Fruit fly (Drosophila melanogaster) whole organism, embryonic: ENCODE results near the gene Rbf.

Experiments
- Atf-2 ChIP-seq: fragments of 200-800 bp; sonication (Bioruptor generic); optimal IDR thresholded peaks from 2 replicates; lab custom pipeline; 2016; ENCODE audit warnings: missing biosample characterization, missing genetic modification characterization
- B-H2 ChIP-seq: fragments of 200-800 bp; sonication (Bioruptor generic); optimal IDR thresholded peaks from 2 replicates; lab custom pipeline; 2018; ENCODE audit warnings: missing biosample characterization, mild to moderate bottlenecking, missing genetic modification characterization
- C15 ChIP-seq: fragments of 200-800 bp; sonication (Bioruptor generic); IDR thresholded peaks from 3 replicates; pipeline ENCODE4 v1.3.6; 2022; ENCODE audit warnings: missing biosample characterization, missing genetic modification characterization
- CG12219 ChIP-seq: fragments of 200-800 bp; sonication (Bioruptor generic); optimal IDR thresholded peaks from 3 replicates; lab custom pipeline; 2018; ENCODE audit warnings: missing biosample characterization, mild to moderate bottlenecking, missing genetic modification characterization
- CG14014 ChIP-seq: fragments of 200-800 bp; sonication (Bioruptor generic); IDR thresholded peaks from 2 replicates; pipeline ENCODE4 v1.3.6; 2022; ENCODE audit warnings: missing biosample characterization, missing genetic modification characterization
- CG1529 ChIP-seq: fragments of 200-800 bp; sonication (Bioruptor generic); optimal IDR thresholded peaks from 3 replicates; lab custom pipeline; 2018; ENCODE audit warnings: missing biosample characterization, missing genetic modification characterization
- CG15601 ChIP-seq: fragments of 200-800 bp; sonication (Bioruptor generic); optimal IDR thresholded peaks from 3 replicates; lab custom pipeline; 2019; ENCODE audit warnings: missing biosample characterization, mild to moderate bottlenecking, missing genetic modification characterization, moderate library complexity
- CG16779 ChIP-seq: fragments of 200-800 bp; sonication (Bioruptor generic); IDR thresholded peaks from 2 replicates; pipeline ENCODE4 v1.3.6; 2022; ENCODE audit warnings: missing biosample characterization, missing genetic modification characterization
- CG16815 ChIP-seq: fragments of 200-800 bp; sonication (Bioruptor generic); optimal IDR thresholded peaks from 3 replicates; lab custom pipeline; 2017; ENCODE audit warnings: missing biosample characterization, mild to moderate bottlenecking, missing genetic modification characterization
- CG17385 ChIP-seq: fragments of 200-800 bp; sonication (Bioruptor generic); optimal IDR thresholded peaks from 3 replicates; lab custom pipeline; 2018; ENCODE audit warnings: missing biosample characterization, mild to moderate bottlenecking, missing genetic modification characterization
- CG32532 ChIP-seq: fragments of 200-800 bp; sonication (Bioruptor generic); IDR thresholded peaks from 2 replicates; pipeline ENCODE4 v1.3.6; 2022; ENCODE audit warnings: missing biosample characterization, missing genetic modification characterization
- CG4328 ChIP-seq: fragments of 200-800 bp; sonication (Bioruptor generic); optimal IDR thresholded peaks from 3 replicates; lab custom pipeline; 2017; ENCODE audit warnings: missing biosample characterization, missing genetic modification reagents, missing genetic modification characterization
- CG43689 ChIP-seq: fragments of 200-800 bp; sonication (Bioruptor generic); IDR thresholded peaks from 2 replicates; pipeline ENCODE4 v1.3.6; 2022; ENCODE audit warnings: missing biosample characterization, missing genetic modification characterization
- CG4404 ChIP-seq: fragments of 200-800 bp; sonication (Bioruptor generic); IDR thresholded peaks from 2 replicates; pipeline ENCODE4 v1.3.6; 2022; ENCODE audit warnings: missing biosample characterization, missing genetic modification characterization
- CG7786 ChIP-seq: fragments of 200-800 bp; sonication (Bioruptor generic); optimal IDR thresholded peaks from 2 replicates; lab custom pipeline; 2016; ENCODE audit warnings: missing biosample characterization, missing genetic modification characterization
- CG9817 ChIP-seq: fragments of 200-800 bp; sonication (Bioruptor generic); optimal IDR thresholded peaks from 2 replicates; lab custom pipeline; 2018; ENCODE audit warnings: missing biosample characterization, mild to moderate bottlenecking, missing genetic modification characterization, moderate library complexity
- Chrac-16 ChIP-seq: fragments of 200-800 bp; sonication (Bioruptor generic); optimal IDR thresholded peaks from 3 replicates; lab custom pipeline; 2016; ENCODE audit warnings: missing biosample characterization, missing genetic modification characterization
- Dek ChIP-seq: fragments of 200-800 bp; sonication (Bioruptor generic); optimal IDR thresholded peaks from 3 replicates; lab custom pipeline; 2019; ENCODE audit warnings: missing biosample characterization, mild to moderate bottlenecking, missing genetic modification characterization, moderate library complexity
- Drgx ChIP-seq: fragments of 200-800 bp; sonication (Bioruptor generic); IDR thresholded peaks from 2 replicates; pipeline ENCODE4 v1.3.6; 2022; ENCODE audit warnings: missing biosample characterization, missing genetic modification characterization
- Fer2 ChIP-seq: fragments of 200-800 bp; sonication (Bioruptor generic); optimal IDR thresholded peaks from 2 replicates; lab custom pipeline; 2018; ENCODE audit warnings: missing biosample characterization, mild to moderate bottlenecking, missing genetic modification characterization, moderate library complexity
- Hmr ChIP-seq: fragments of 200-800 bp; sonication (Bioruptor generic); optimal IDR thresholded peaks from 3 replicates; lab custom pipeline; 2017; ENCODE audit warnings: mild to moderate bottlenecking, missing biosample characterization, missing genetic modification reagents, missing genetic modification characterization
- Hr39 ChIP-seq: fragments of >200 bp; optimal IDR thresholded peaks from 2 replicates; lab custom pipeline; 2017
- Jarid2 ChIP-seq: fragments of 200-800 bp; sonication (Bioruptor generic); optimal IDR thresholded peaks from 3 replicates; lab custom pipeline; 2017; ENCODE audit warnings: mild to moderate bottlenecking, missing biosample characterization, missing genetic modification reagents, missing genetic modification characterization
- Lim3 ChIP-seq: fragments of 200-800 bp; sonication (Bioruptor generic); IDR thresholded peaks from 2 replicates; pipeline ENCODE4 v1.3.6; 2022; ENCODE audit warnings: missing biosample characterization, missing genetic modification characterization
- Max ChIP-seq: fragments of 200-800 bp; sonication (Bioruptor generic); optimal IDR thresholded peaks from 2 replicates; lab custom pipeline; 2016; ENCODE audit warnings: missing biosample characterization, mild to moderate bottlenecking, missing genetic modification characterization
- Mrtf ChIP-seq: fragments of 200-800 bp; sonication (Bioruptor generic); IDR thresholded peaks from 3 replicates; pipeline ENCODE4 v1.3.6; 2022; ENCODE audit warnings: missing biosample characterization, missing genetic modification characterization
- NC2α ChIP-seq: fragments of 200-800 bp; sonication (Bioruptor generic); optimal IDR thresholded peaks from 2 replicates; lab custom pipeline; 2016; ENCODE audit warnings: missing biosample characterization, missing genetic modification characterization
- Pdp1 ChIP-seq, 2 experiments: fragments of 200-800 bp; sonication (Bioruptor generic); optimal IDR thresholded peaks; 3 replicates each; lab custom pipeline; 2016; ENCODE audit warnings: missing biosample characterization in 2 of 2, missing genetic modification characterization in 2 of 2, mild to moderate bottlenecking in 1 of 2, moderate library complexity in 1 of 2
- Six4 ChIP-seq: fragments of 200-800 bp; sonication (Bioruptor generic); optimal IDR thresholded peaks from 2 replicates; lab custom pipeline; 2016; ENCODE audit warnings: missing biosample characterization, missing genetic modification characterization
- Xrp1 ChIP-seq: fragments of 200-800 bp; sonication (Bioruptor generic); IDR thresholded peaks from 2 replicates; pipeline ENCODE4 v1.3.6; 2022; ENCODE audit warnings: missing biosample characterization, missing genetic modification characterization
- ato ChIP-seq: fragments of 200-800 bp; sonication (Bioruptor generic); IDR thresholded peaks from 2 replicates; pipeline ENCODE4 v1.3.6; 2022; ENCODE audit warnings: missing biosample characterization, missing genetic modification characterization; ENCODE audit not compliant: partially characterized antibody
- chif ChIP-seq, 2 experiments: fragments of 200-800 bp; sonication (Bioruptor generic); optimal IDR thresholded peaks; 3 replicates each; lab custom pipeline; 2016; ENCODE audit warnings: missing biosample characterization in 2 of 2, missing genetic modification characterization in 2 of 2
- corto ChIP-seq: fragments of 200-800 bp; sonication (Bioruptor generic); optimal IDR thresholded peaks from 2 replicates; lab custom pipeline; 2016; ENCODE audit warnings: missing biosample characterization, mild to moderate bottlenecking, missing genetic modification characterization, moderate library complexity
- crp ChIP-seq, 2 experiments: fragments of 200-800 bp; sonication (Bioruptor generic); optimal IDR thresholded peaks; 2 replicates in 1 of 2; 3 replicates in 1 of 2; lab custom pipeline; 2017; ENCODE audit warnings: missing biosample characterization in 2 of 2, missing genetic modification characterization in 2 of 2, mild to moderate bottlenecking in 1 of 2, moderate library complexity in 1 of 2
- dpn ChIP-seq, 2 experiments: fragments of 200-800 bp; sonication (Bioruptor generic); optimal IDR thresholded peaks; 3 replicates each; lab custom pipeline; 2016; ENCODE audit warnings: missing biosample characterization in 2 of 2, missing genetic modification characterization in 2 of 2
- fru ChIP-seq: fragments of >200 bp; optimal IDR thresholded peaks from 2 replicates; lab custom pipeline; 2017
- gcm2 ChIP-seq: fragments of 200-800 bp; sonication (Bioruptor generic); optimal IDR thresholded peaks from 2 replicates; lab custom pipeline; 2016; ENCODE audit warnings: missing biosample characterization, missing genetic modification characterization
- grn ChIP-seq: fragments of 200-800 bp; sonication (Bioruptor generic); optimal IDR thresholded peaks from 3 replicates; lab custom pipeline; 2017; ENCODE audit warnings: missing biosample characterization, missing genetic modification characterization
- gsb-n ChIP-seq: fragments of 200-800 bp; sonication (Bioruptor generic); optimal IDR thresholded peaks from 3 replicates; lab custom pipeline; 2018; ENCODE audit warnings: missing biosample characterization, mild to moderate bottlenecking, missing genetic modification characterization
- hbn ChIP-seq: fragments of 200-800 bp; sonication (Bioruptor generic); IDR thresholded peaks from 2 replicates; pipeline ENCODE4 v1.3.6; 2022; ENCODE audit warnings: missing biosample characterization, missing genetic modification characterization; ENCODE audit not compliant: partially characterized antibody
- hth ChIP-seq: fragments of >200 bp; optimal IDR thresholded peaks from 2 replicates; lab custom pipeline; 2017; ENCODE audit warnings: inconsistent platforms
- jigr1 ChIP-seq: fragments of 200-800 bp; sonication (Bioruptor generic); IDR thresholded peaks from 3 replicates; pipeline ENCODE4 v1.3.6; 2022; ENCODE audit warnings: missing biosample characterization, missing genetic modification characterization
- nmo ChIP-seq: fragments of 200-800 bp; sonication (Bioruptor generic); optimal IDR thresholded peaks from 2 replicates; lab custom pipeline; 2018; ENCODE audit warnings: missing biosample characterization, mild to moderate bottlenecking, missing genetic modification characterization, moderate library complexity
- prd ChIP-seq, 3 experiments: fragments of >200 bp in 2 of 3; fragments of 200-800 bp in 1 of 3; sonication (Bioruptor generic) in 1 of 3; optimal IDR thresholded peaks in 2 of 3; IDR thresholded peaks in 1 of 3; 2 replicates in 2 of 3; 3 replicates in 1 of 3; pipeline versions ENCODE4 v1.3.6 to Lab custom; 2017 to 2022; ENCODE audit warnings: missing biosample characterization in 1 of 3, missing genetic modification characterization in 1 of 3
- pros ChIP-seq: fragments of 200-800 bp; sonication (Bioruptor generic); optimal IDR thresholded peaks from 3 replicates; lab custom pipeline; 2019; ENCODE audit warnings: missing biosample characterization, mild to moderate bottlenecking, missing genetic modification characterization, moderate library complexity
- seq ChIP-seq: fragments of 200-800 bp; sonication (Bioruptor generic); IDR thresholded peaks from 2 replicates; pipeline ENCODE4 v1.3.6; 2022; ENCODE audit warnings: missing biosample characterization, missing genetic modification characterization
- shn ChIP-seq: fragments of 200-800 bp; sonication (Bioruptor generic); optimal IDR thresholded peaks from 3 replicates; lab custom pipeline; 2016; ENCODE audit warnings: missing biosample characterization, missing genetic modification characterization
- sim ChIP-seq: fragments of 200-800 bp; sonication (Bioruptor generic); IDR thresholded peaks from 2 replicates; pipeline ENCODE4 v1.3.6; 2022; ENCODE audit warnings: missing biosample characterization, missing genetic modification characterization
- sima ChIP-seq: fragments of 200-800 bp; sonication (Bioruptor generic); optimal IDR thresholded peaks from 2 replicates; lab custom pipeline; 2016; ENCODE audit warnings: missing biosample characterization, missing genetic modification characterization
- ssp ChIP-seq: fragments of 200-800 bp; sonication (Bioruptor generic); IDR thresholded peaks from 2 replicates; pipeline ENCODE4 v1.3.6; 2022; ENCODE audit warnings: missing biosample characterization, missing genetic modification characterization
- twi ChIP-seq: fragments of 200-800 bp; optimal IDR thresholded peaks from 2 replicates; lab custom pipeline; 2019; ENCODE audit warnings: missing biosample characterization, mild to moderate bottlenecking, missing genetic modification characterization, moderate library complexity
- zf30C ChIP-seq: fragments of 200-800 bp; sonication (Bioruptor generic); optimal IDR thresholded peaks from 3 replicates; lab custom pipeline; 2018; ENCODE audit warnings: missing biosample characterization, mild to moderate bottlenecking, missing genetic modification characterization

Gene Rbf

dm6 chrX:843489-843888 lies 42.2 kb upstream of the Rbf start:
- TF ChIP-seq nmo, result peak; percentile 58
- TF ChIP-seq ssp (GFP tag; lab: Robert Waterston, UW), result no peak
- no peak for TF ChIP-seq sima (GFP tag; lab: Kevin White, UChicago)
- peak; percentile 25 for TF ChIP-seq CG9817 (tag; lab: Kevin White, UChicago)
- no peak for TF ChIP-seq CG15601 (tag; lab: Kevin White, UChicago)
- no peak for TF ChIP-seq corto (GFP tag; lab: Kevin White, UChicago)
- TF ChIP-seq B-H2 (GFP tag; lab: Kevin White, UChicago), result no peak
- TF ChIP-seq pros (GFP tag; lab: Kevin White, UChicago), result no peak
- no peak for TF ChIP-seq CG16815
- TF ChIP-seq CG1529 (GFP tag; lab: Kevin White, UChicago), result no peak
- TF ChIP-seq Lim3, result no peak
- TF ChIP-seq ato (GFP tag; lab: Robert Waterston, UW), result no peak
- TF ChIP-seq Atf-2, result no peak
- TF ChIP-seq hbn (GFP tag; lab: Robert Waterston, UW), result no peak
- no peak for TF ChIP-seq shn (GFP tag; lab: Kevin White, UChicago)
- peak; percentile 5 for TF ChIP-seq Dek
- TF ChIP-seq gsb-n (tag; lab: Kevin White, UChicago), result no peak
- peak; percentile 35; the same call in 1 of the 2 replicates for TF ChIP-seq Xrp1 (GFP tag; lab: Robert Waterston, UW)
- no peak for TF ChIP-seq Max (GFP tag; lab: Kevin White, UChicago)
- no peak for TF ChIP-seq Chrac-16 (GFP tag; lab: Kevin White, UChicago)
- no peak for TF ChIP-seq crp (GFP tag; optimal IDR thresholded peaks at IDR 0.05; lab: Kevin White, UChicago)
- TF ChIP-seq CG4404 (GFP tag; lab: Robert Waterston, UW), result no peak
- TF ChIP-seq Hr39 (lab: Kevin White, UChicago), result no peak
- peak in 1 of 2 experiments; percentile 36 for TF ChIP-seq chif (GFP tag; optimal IDR thresholded peaks at IDR 0.05; lab: Kevin White, UChicago)
- TF ChIP-seq seq (GFP tag; lab: Robert Waterston, UW), result no peak
- no peak for TF ChIP-seq CG4328
- TF ChIP-seq Hmr (GFP tag; lab: Kevin White, UChicago), result peak; percentile 44
- no peak for TF ChIP-seq CG43689
- no peak for TF ChIP-seq CG12219 (GFP tag; lab: Kevin White, UChicago)
- TF ChIP-seq Six4 (GFP tag; lab: Kevin White, UChicago), result no peak
- TF ChIP-seq hth, result no peak
- no peak for TF ChIP-seq twi (tag; lab: Kevin White, UChicago)
- no peak for TF ChIP-seq CG32532
- TF ChIP-seq zf30C (GFP tag; lab: Kevin White, UChicago), result peak; percentile 65
- TF ChIP-seq prd (optimal IDR thresholded peaks at IDR 0.05; lab: Kevin White, UChicago), result no peak
- TF ChIP-seq prd (GFP tag; IDR thresholded peaks at IDR 0.05; lab: Robert Waterston, UW), result peak; percentile 53; the same call in 2 of the 3 replicates
- no peak for TF ChIP-seq dpn (GFP tag; optimal IDR thresholded peaks at IDR 0.05; lab: Kevin White, UChicago)
- TF ChIP-seq CG17385, result no peak
- TF ChIP-seq Drgx (GFP tag; lab: Robert Waterston, UW), result no peak
- no peak for TF ChIP-seq CG16779 (GFP tag; lab: Robert Waterston, UW)
- no peak for TF ChIP-seq jigr1 (GFP tag; lab: Robert Waterston, UW)
- TF ChIP-seq fru (lab: Kevin White, UChicago), result no peak
- TF ChIP-seq CG14014 (GFP tag; lab: Robert Waterston, UW), result no peak
- TF ChIP-seq Jarid2 (GFP tag; lab: Kevin White, UChicago), result no peak
- no peak for TF ChIP-seq Fer2 (tag; lab: Kevin White, UChicago)
- TF ChIP-seq CG7786 (GFP tag; lab: Kevin White, UChicago), result no peak
- TF ChIP-seq grn, result no peak
- TF ChIP-seq NC2α (GFP tag; lab: Kevin White, UChicago), result no peak
- no peak for TF ChIP-seq gcm2
- peak in 1 of 2 experiments; percentile 39 for TF ChIP-seq Pdp1 (GFP tag; optimal IDR thresholded peaks at IDR 0.05; lab: Kevin White, UChicago)
- no peak for TF ChIP-seq Mrtf (GFP tag; lab: Robert Waterston, UW)
- TF ChIP-seq C15, result no peak
- TF ChIP-seq sim (GFP tag; lab: Robert Waterston, UW), result no peak
